Worm (Caenorhabditis elegans): ENCODE results near the gene set-22.

- TF ChIP-seq nfya-1 (tag; optimal IDR thresholded peaks at IDR 0.05; ENCODE audit: insufficient read depth), result no peak
- no peak for TF ChIP-seq ceh-82 (tag; optimal IDR thresholded peaks at IDR 0.05)
- TF ChIP-seq pha-4 (tag; optimal IDR thresholded peaks at IDR 0.05), result no peak
- no peak for TF ChIP-seq nhr-11 (tag; optimal IDR thresholded peaks at IDR 0.05)
- no peak for TF ChIP-seq ama-1 (optimal IDR thresholded peaks at IDR 0.05)
Measured at ce11 chrV:10460685-10461084, 24.0 kb downstream of the set-22 start.

All from whole organism, L3 larva.